Worm (Caenorhabditis elegans) whole organism, young adult: ENCODE measurements around the gene str-27.

ENCODE experiments used
- T26A5.8 ChIP-seq: sonication (generic microtip); optimal IDR thresholded peaks from 2 replicates; lab custom pipeline; 2016; ENCODE audit warnings: missing genetic modification characterization, missing compliant biosample characterization
- ama-1 ChIP-seq, 3 experiments: fragments of 150-350 bp in 1 of 3; sonication (generic microtip) in 2 of 3; optimal IDR thresholded peaks; 2 replicates each; lab custom pipeline; 2014 to 2018; ENCODE audit warnings: missing biosample characterization in 2 of 3, missing genetic modification characterization in 2 of 3, missing genetic modification reagents in 2 of 3
- dpl-1 ChIP-seq: fragments of 150-350 bp; optimal IDR thresholded peaks from 2 replicates; lab custom pipeline; 2014; ENCODE audit warnings: missing biosample characterization, missing genetic modification reagents, missing genetic modification characterization
- egl-18 ChIP-seq: fragments of 200-800 bp; sonication (Bioruptor generic); IDR thresholded peaks from 2 replicates; pipeline ENCODE4 v1.3.6; 2022; ENCODE audit warnings: missing genetic modification reagents, missing genetic modification characterization, missing compliant biosample characterization
- hsf-1 ChIP-seq: fragments of 200-800 bp; sonication (Bioruptor generic); IDR thresholded peaks from 2 replicates; pipeline ENCODE4 v1.3.6; 2022; ENCODE audit warnings: missing genetic modification reagents, missing genetic modification characterization, missing compliant biosample characterization
- let-526 ChIP-seq: fragments of 200-800 bp; sonication (Bioruptor generic); IDR thresholded peaks from 2 replicates; pipeline ENCODE4 v1.3.6; 2022; ENCODE audit warnings: missing genetic modification reagents, missing genetic modification characterization, missing compliant biosample characterization
- lin-35 ChIP-seq, 3 experiments: fragments of 150-350 bp in 2 of 3; sonication (generic microtip) in 1 of 3; optimal IDR thresholded peaks; 2 replicates each; lab custom pipeline; 2014 to 2018; ENCODE audit warnings: missing biosample characterization in 3 of 3, missing genetic modification characterization in 3 of 3, missing genetic modification reagents in 3 of 3
- ztf-22 ChIP-seq: fragments of 200-800 bp; sonication (Bioruptor generic); optimal IDR thresholded peaks from 2 replicates; lab custom pipeline; 2018; ENCODE audit warnings: mild to moderate bottlenecking, missing genetic modification characterization, moderate library complexity, missing compliant biosample characterization

- TF ChIP-seq egl-18 (GFP tag; lab: Robert Waterston, UW) (no peak), ztf-22 (GFP tag; lab: Kevin White, UChicago) (no peak), lin-35 (GFP tag; optimal IDR thresholded peaks at IDR 0.05; lab: Kevin White, UChicago) (no peak), hsf-1 (GFP tag; lab: Robert Waterston, UW) (no peak), dpl-1 (GFP tag; lab: Kevin White, UChicago) (no peak), T26A5.8 (tag; lab: Kevin White, UChicago) (no peak), ama-1 (optimal IDR thresholded peaks at IDR 0.05; lab: Kevin White, UChicago) (no peak), ama-1 (GFP tag; optimal IDR thresholded peaks at IDR 0.05; lab: Kevin White, UChicago) (no peak), let-526 (no peak)
These were observed 41.0 kb upstream of the str-27 start, which contains the start of gene nhr-283 for ce11 chrV:15776651-15777050.
